Worm (Caenorhabditis elegans): ENCODE measurements around the gene fipr-20.

- TF ChIP-seq ceh-43 (GFP tag; optimal IDR thresholded peaks at IDR 0.05) (no peak), lin-13 (tag; optimal IDR thresholded peaks at IDR 0.05) (no peak), unc-62 (GFP tag; optimal IDR thresholded peaks at IDR 0.05) (no peak), hlh-1 (tag; optimal IDR thresholded peaks at IDR 0.05) (no peak), elt-1 (tag; optimal IDR thresholded peaks at IDR 0.05; ENCODE audit: borderline replicate concordance, insufficient read depth) (no peak), pha-4 (tag; optimal IDR thresholded peaks at IDR 0.05) (no peak), ztf-11 (tag; optimal IDR thresholded peaks at IDR 0.05) (no peak), blmp-1 (tag; optimal IDR thresholded peaks at IDR 0.05) (no peak), lsy-2 (tag; optimal IDR thresholded peaks at IDR 0.05) (no peak), ceh-39 (tag; optimal IDR thresholded peaks at IDR 0.05) (no peak), nhr-237 (tag; optimal IDR thresholded peaks at IDR 0.05) (no peak), elt-3 (tag; optimal IDR thresholded peaks at IDR 0.05) (no peak), ces-1 (GFP tag; optimal IDR thresholded peaks at IDR 0.05) (no peak), M03D4.4 (tag; optimal IDR thresholded peaks at IDR 0.05) (no peak)
These were observed 16.7 kb upstream of the fipr-20 start for ce11 chrIII:7478932-7479331.

All from whole organism, mixed stage, embryonic.